Fruit fly (Drosophila melanogaster) whole organism, adult: ENCODE results near the gene CG13124.

ENCODE experiments used
- CG14711 ChIP-seq: fragments of 200-800 bp; sonication (Bioruptor generic); optimal IDR thresholded peaks from 2 replicates; lab custom pipeline; 2018; ENCODE audit warnings: missing biosample characterization, mild to moderate bottlenecking, missing genetic modification characterization, moderate library complexity
- CG1620 ChIP-seq: fragments of 200-800 bp; sonication (Bioruptor generic); optimal IDR thresholded peaks from 2 replicates; lab custom pipeline; 2016; ENCODE audit warnings: missing biosample characterization, missing genetic modification characterization
- Crg-1 ChIP-seq: fragments of 200-800 bp; sonication (Bioruptor generic); optimal IDR thresholded peaks from 2 replicates; lab custom pipeline; 2016; ENCODE audit warnings: missing biosample characterization, missing genetic modification characterization
- bab1 ChIP-seq: fragments of 200-800 bp; sonication (Bioruptor generic); optimal IDR thresholded peaks from 3 replicates; lab custom pipeline; 2019; ENCODE audit warnings: missing biosample characterization, mild to moderate bottlenecking, missing genetic modification characterization, moderate library complexity
- kay ChIP-seq: fragments of 200-800 bp; sonication (Bioruptor generic); peaks from one replicate; lab custom pipeline; 2016; ENCODE audit warnings: missing biosample characterization, missing genetic modification characterization, borderline replicate concordance
- toe ChIP-seq: fragments of 200-800 bp; sonication (Bioruptor generic); optimal IDR thresholded peaks from 2 replicates; lab custom pipeline; 2016; ENCODE audit warnings: missing biosample characterization, missing genetic modification characterization

DNA sequence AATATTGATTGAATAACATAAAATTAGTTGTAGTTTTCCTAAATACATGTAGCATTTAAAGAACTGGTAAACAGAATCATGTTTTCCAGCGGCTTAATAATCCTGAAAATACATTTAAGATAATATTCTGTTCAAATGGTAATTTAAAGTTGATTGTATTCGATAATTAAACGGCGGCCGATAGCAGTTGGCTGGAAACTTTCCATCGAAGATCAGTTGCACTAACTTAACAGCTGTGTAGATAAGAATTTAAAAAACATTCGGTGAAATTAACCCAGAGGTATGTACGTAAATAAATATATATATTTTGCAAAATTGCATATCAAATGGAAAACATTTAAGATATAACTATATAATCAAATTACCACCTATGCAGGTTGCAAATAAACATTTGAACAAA is 11.5 kb upstream of the CG13124 start, which contains the start of gene CG4594:
- no peak for TF ChIP-seq kay
- TF ChIP-seq Crg-1 (GFP tag; lab: Kevin White, UChicago), result no peak
- no peak for TF ChIP-seq toe (GFP tag; lab: Kevin White, UChicago)
- no peak for TF ChIP-seq CG1620
- TF ChIP-seq bab1 (GFP tag; lab: Kevin White, UChicago), result no peak
- TF ChIP-seq CG14711 (tag; lab: Kevin White, UChicago), result no peak
